Worm (Caenorhabditis elegans): Measurements from ENCODE around the gene T05D4.5.

Gene T05D4.5

DNA sequence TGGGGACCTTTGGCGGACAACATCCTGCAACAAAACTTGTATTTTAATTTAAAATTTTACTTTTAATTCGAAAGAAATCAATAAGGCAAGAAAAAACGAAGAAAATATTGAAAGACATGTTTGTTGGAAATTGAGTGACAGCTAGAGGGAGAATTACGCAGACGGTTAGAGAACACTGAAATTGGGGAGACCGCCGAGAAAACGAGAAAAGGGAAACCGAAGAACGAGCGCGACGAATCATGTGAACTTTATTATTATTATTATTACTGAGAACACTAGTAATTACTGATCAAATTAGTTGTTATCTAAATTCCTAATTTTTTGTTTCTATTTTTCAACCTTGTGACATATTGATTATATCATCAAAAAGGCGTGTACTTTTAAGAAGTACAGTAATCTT lies 31.7 kb upstream of the T05D4.5 start, which contains the start of gene mmad-1 (continued):
- TF ChIP-seq snpc-4 (GFP tag; optimal IDR thresholded peaks at IDR 0.05) (no peak), snpc-4 (tag; optimal IDR thresholded peaks at IDR 0.05) (peak in 2 of 4 experiments; percentile 14 to 33), sptf-2 (GFP tag; optimal IDR thresholded peaks at IDR 0.05) (no peak), F49E8.2 (tag; optimal IDR thresholded peaks at IDR 0.05; ENCODE audit: insufficient read depth) (no peak), rpc-1 (optimal IDR thresholded peaks at IDR 0.05) (no peak), rpc-1 (tag; optimal IDR thresholded peaks at IDR 0.05) (no peak), hrde-1 (tag; optimal IDR thresholded peaks at IDR 0.05; ENCODE audit: borderline replicate concordance) (no peak), B0019.2 (GFP tag; conservative IDR thresholded peaks at IDR 0.05) (no peak), nhr-80 (tag; optimal IDR thresholded peaks at IDR 0.05) (peak; percentile 63), nhr-179 (tag; optimal IDR thresholded peaks at IDR 0.05) (no peak), sdz-38 (tag; optimal IDR thresholded peaks at IDR 0.05) (no peak), fkh-3 (tag; optimal IDR thresholded peaks at IDR 0.05) (no peak), chd-7 (tag; optimal IDR thresholded peaks at IDR 0.05) (peak; percentile 51), T26A5.8 (tag; optimal IDR thresholded peaks at IDR 0.05) (no peak), Y67H2A.10 (GFP tag; conservative IDR thresholded peaks at IDR 0.05) (no peak), B0336.3 (GFP tag; IDR thresholded peaks at IDR 0.05) (peak; percentile 20; the same call in 1 of the 2 replicates), snpc-1.1 (tag; optimal IDR thresholded peaks at IDR 0.05; ENCODE audit: insufficient read depth) (no peak), nhr-120 (GFP tag; IDR thresholded peaks at IDR 0.05) (no peak), egl-44 (GFP tag; IDR thresholded peaks at IDR 0.05) (no peak), zfh-2 (GFP tag; conservative IDR thresholded peaks at IDR 0.05) (no peak), lin-40 (tag; optimal IDR thresholded peaks at IDR 0.05) (peak; percentile 35), attf-3 (GFP tag; conservative IDR thresholded peaks at IDR 0.05) (no peak), ceh-58 (GFP tag; IDR thresholded peaks at IDR 0.05) (no peak), efl-1 (GFP tag; optimal IDR thresholded peaks at IDR 0.05) (no peak), lin-26 (GFP tag; IDR thresholded peaks at IDR 0.05) (no peak), dox-1 (GFP tag; IDR thresholded peaks at IDR 0.05) (peak; percentile 25; the same call in 1 of the 2 replicates), egl-18 (GFP tag; IDR thresholded peaks at IDR 0.05) (no peak), F22D6.2 (tag; optimal IDR thresholded peaks at IDR 0.05) (no peak), hlh-26 (GFP tag; conservative IDR thresholded peaks at IDR 0.05) (no peak)

DNA sequence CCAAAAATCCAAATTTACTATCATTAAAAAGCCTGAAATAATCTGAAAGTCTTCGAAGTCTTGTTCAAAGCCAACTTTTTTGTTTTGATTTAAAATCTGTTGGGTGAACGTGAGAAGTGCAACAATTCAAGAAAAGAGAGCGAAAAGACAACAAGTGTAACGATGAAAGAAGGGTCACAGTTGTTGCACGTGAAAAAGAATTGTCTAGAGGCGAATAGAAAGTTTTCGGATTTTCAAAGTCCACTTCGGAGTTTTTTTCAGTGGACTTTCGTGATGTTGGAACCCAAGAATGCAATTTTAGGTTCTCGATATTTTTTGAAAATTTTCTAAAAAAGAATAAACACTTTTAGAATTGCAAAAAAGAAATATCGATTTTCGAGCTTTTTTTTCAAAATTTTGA lies 30.7 kb upstream of the T05D4.5 start:
- TF ChIP-seq let-526 (GFP tag; IDR thresholded peaks at IDR 0.05) (no peak), mxl-1 (tag; optimal IDR thresholded peaks at IDR 0.05) (no peak), ztf-6 (GFP tag; IDR thresholded peaks at IDR 0.05) (no peak), zim-3 (tag; optimal IDR thresholded peaks at IDR 0.05) (no peak), snpc-3.4 (tag; optimal IDR thresholded peaks at IDR 0.05) (no peak), lin-40 (tag; optimal IDR thresholded peaks at IDR 0.05) (peak; percentile 1), hlh-12 (tag; optimal IDR thresholded peaks at IDR 0.05) (no peak), ztf-26 (tag; optimal IDR thresholded peaks at IDR 0.05) (peak; percentile 56), hmg-20 (GFP tag; IDR thresholded peaks at IDR 0.05) (no peak), Y95B8A.8 (GFP tag; IDR thresholded peaks at IDR 0.05) (no peak)

DNA sequence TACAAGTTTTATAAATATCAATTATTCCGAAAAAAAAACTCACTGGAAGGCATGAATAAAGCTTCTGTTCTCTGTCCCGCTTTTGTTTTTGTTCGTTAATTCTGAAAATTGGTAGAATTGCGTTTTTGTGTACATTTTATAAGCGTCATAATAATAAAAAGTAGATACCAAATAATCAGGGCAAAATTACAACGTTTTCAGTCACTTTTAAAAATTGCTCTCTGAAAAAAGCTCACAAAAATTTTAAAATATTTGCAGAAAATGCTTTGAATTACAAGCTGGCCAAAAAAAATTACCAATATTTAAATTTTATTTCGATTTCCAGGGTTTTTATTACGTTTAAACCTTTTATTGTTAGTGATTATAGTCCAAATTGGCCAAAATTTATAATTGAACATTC lies 25.4 kb upstream of the T05D4.5 start, which contains the start of gene scav-2:
scav-2 (minus strand) TSS at position 101 of the 400 bp plus-strand sequence.
- TF ChIP-seq T26A5.8 (tag; optimal IDR thresholded peaks at IDR 0.05) (no peak), sdz-38 (tag; optimal IDR thresholded peaks at IDR 0.05) (no peak), F22D6.2 (tag; optimal IDR thresholded peaks at IDR 0.05) (no peak), Y79H2A.3 (GFP tag; conservative IDR thresholded peaks at IDR 0.05) (no peak), nhr-120 (GFP tag; IDR thresholded peaks at IDR 0.05) (no peak), zim-3 (tag; optimal IDR thresholded peaks at IDR 0.05) (no peak), die-1 (tag; optimal IDR thresholded peaks at IDR 0.05) (no peak), F55B11.4 (tag; optimal IDR thresholded peaks at IDR 0.05; ENCODE audit: borderline replicate concordance, insufficient read depth) (no peak), D2030.7 (GFP tag; IDR thresholded peaks at IDR 0.05) (no peak), ZK185.1 (tag; optimal IDR thresholded peaks at IDR 0.05; ENCODE audit: poor library complexity, severe bottlenecking) (no peak), lir-1 (GFP tag; conservative IDR thresholded peaks at IDR 0.05) (no peak), B0019.2 (GFP tag; conservative IDR thresholded peaks at IDR 0.05) (no peak), snpc-1.3 (tag; optimal IDR thresholded peaks at IDR 0.05; ENCODE audit: insufficient read depth) (no peak), ceh-40 (GFP tag; IDR thresholded peaks at IDR 0.05) (no peak), dox-1 (GFP tag; IDR thresholded peaks at IDR 0.05) (no peak), lsy-27 (tag; optimal IDR thresholded peaks at IDR 0.05; ENCODE audit: borderline replicate concordance, insufficient read depth) (no peak)
